Worm (Caenorhabditis elegans): Measurements from ENCODE around the gene F28A10.1.
"Not testable (repeated sequence)": the region's sequence is repeated elsewhere in the genome, so short reads cannot be mapped to it uniquely, and the experiment has no call there.

The F28A10.1 gene

DNA sequence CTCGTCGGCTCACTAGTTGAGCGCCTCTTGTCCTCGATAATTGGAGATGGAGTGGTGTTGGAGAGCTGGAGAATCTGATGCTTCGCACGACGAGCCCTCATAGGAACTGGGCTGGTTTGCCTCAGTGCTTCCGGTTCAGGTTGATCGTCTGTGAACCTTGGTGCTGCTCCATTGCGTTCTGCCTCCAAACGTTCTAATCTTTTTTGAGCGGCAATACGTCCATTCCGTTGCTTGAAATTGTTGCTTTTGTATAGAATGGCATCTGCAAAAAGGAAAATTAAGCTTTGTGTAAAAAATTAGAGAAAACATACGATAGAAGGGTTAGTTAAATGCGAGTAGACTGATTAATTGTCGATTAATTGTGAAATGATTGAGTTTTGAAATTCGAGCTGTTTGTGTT, 12.7 kb upstream of the F28A10.1 start, which contains the start of gene F46F5.5:
TSS of gene F46F5.5 (minus strand) at position 101 of the 400 bp plus-strand sequence.
- TF ChIP-seq nhr-11 (tag; optimal IDR thresholded peaks at IDR 0.05) (no peak), fos-1 (tag; optimal IDR thresholded peaks at IDR 0.05) (no peak), ceh-82 (tag; optimal IDR thresholded peaks at IDR 0.05) (no peak), zag-1 (tag; optimal IDR thresholded peaks at IDR 0.05) (no peak), nhr-237 (tag; optimal IDR thresholded peaks at IDR 0.05) (no peak), sem-4 (tag; optimal IDR thresholded peaks at IDR 0.05) (no peak), ceh-16 (tag; optimal IDR thresholded peaks at IDR 0.05) (no peak), sma-9 (GFP tag; optimal IDR thresholded peaks at IDR 0.05) (no peak), sma-9 (tag; optimal IDR thresholded peaks at IDR 0.05) (no peak), unc-55 (GFP tag; optimal IDR thresholded peaks at IDR 0.05) (no peak), ZK546.5 (tag; optimal IDR thresholded peaks at IDR 0.05) (no peak), snpc-4 (tag; optimal IDR thresholded peaks at IDR 0.05) (no peak), nhr-21 (tag; optimal IDR thresholded peaks at IDR 0.05) (no peak), mab-5 (tag; optimal IDR thresholded peaks at IDR 0.05) (no peak)

DNA sequence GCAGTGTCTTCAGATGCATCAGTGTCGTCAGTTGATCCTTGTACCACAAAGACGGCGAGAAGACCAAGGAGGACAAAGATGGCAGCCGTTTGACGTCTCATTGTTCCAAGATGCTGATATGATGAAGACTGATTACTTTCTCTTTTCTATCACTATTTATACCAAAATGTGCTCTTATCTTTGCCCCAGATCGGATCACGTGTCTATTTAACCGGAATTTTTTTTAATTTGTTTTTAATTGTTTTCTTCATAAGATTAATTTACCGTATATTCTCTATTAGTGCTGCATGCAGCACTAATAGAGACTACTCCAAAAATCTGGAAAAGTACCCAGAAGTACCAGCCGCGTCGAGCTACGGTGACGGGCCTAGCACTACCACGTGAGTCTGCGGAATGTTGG, 10.9 kb upstream of the F28A10.1 start, which contains the start of gene msrp-3:
TSS of gene msrp-3 (minus strand) at position 101 of the 400 bp plus-strand sequence.
- TF ChIP-seq ama-1 (optimal IDR thresholded peaks at IDR 0.05), result no peak
- no peak for TF ChIP-seq gmeb-1 (tag; optimal IDR thresholded peaks at IDR 0.05)
- no peak for TF ChIP-seq C34F6.9 (tag; optimal IDR thresholded peaks at IDR 0.05)
- no peak for TF ChIP-seq nhr-23 (tag; optimal IDR thresholded peaks at IDR 0.05)
- TF ChIP-seq lin-13 (GFP tag; optimal IDR thresholded peaks at IDR 0.05), result no peak
- no peak for TF ChIP-seq unc-55 (GFP tag; optimal IDR thresholded peaks at IDR 0.05)
- no peak for TF ChIP-seq ZK546.5 (tag; optimal IDR thresholded peaks at IDR 0.05)
- no peak for TF ChIP-seq F13H6.1 (tag; optimal IDR thresholded peaks at IDR 0.05)
- TF ChIP-seq sem-4 (tag; optimal IDR thresholded peaks at IDR 0.05), result no peak
- TF ChIP-seq peb-1 (tag; optimal IDR thresholded peaks at IDR 0.05), result no peak

DNA sequence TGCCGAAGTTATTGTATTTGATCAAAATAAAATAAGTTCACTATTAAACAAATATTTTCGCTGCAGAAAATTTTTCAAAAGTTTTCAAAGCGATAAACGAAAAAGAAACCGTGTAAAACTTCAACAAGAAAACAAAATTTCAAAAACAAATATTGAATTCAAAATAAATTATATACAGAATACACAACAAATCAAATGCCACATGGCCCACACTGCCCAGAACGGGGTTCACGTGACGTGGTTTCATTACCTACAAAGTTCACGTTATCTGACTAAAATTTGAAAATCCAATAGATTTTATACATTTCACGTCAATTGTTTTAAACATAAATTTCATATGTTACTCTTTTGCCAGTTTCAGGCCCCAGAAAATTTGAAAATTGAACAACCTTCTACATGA, 5.1 kb upstream of the F28A10.1 start, which contains the start of gene F46F5.7:
TSS of gene F46F5.7 (minus strand) at position 101 of the 400 bp plus-strand sequence.
- TF ChIP-seq alr-1 (tag; optimal IDR thresholded peaks at IDR 0.05) (no peak), sem-4 (tag; optimal IDR thresholded peaks at IDR 0.05) (no peak), lin-11 (tag; optimal IDR thresholded peaks at IDR 0.05) (no peak), R02D3.7 (tag; optimal IDR thresholded peaks at IDR 0.05) (no peak), F13H6.1 (tag; optimal IDR thresholded peaks at IDR 0.05) (no peak), unc-39 (tag; optimal IDR thresholded peaks at IDR 0.05) (no peak), nhr-21 (tag; optimal IDR thresholded peaks at IDR 0.05) (no peak), mab-5 (tag; optimal IDR thresholded peaks at IDR 0.05) (no peak), ZK546.5 (tag; optimal IDR thresholded peaks at IDR 0.05) (no peak), nhr-77 (tag; optimal IDR thresholded peaks at IDR 0.05) (no peak)

DNA sequence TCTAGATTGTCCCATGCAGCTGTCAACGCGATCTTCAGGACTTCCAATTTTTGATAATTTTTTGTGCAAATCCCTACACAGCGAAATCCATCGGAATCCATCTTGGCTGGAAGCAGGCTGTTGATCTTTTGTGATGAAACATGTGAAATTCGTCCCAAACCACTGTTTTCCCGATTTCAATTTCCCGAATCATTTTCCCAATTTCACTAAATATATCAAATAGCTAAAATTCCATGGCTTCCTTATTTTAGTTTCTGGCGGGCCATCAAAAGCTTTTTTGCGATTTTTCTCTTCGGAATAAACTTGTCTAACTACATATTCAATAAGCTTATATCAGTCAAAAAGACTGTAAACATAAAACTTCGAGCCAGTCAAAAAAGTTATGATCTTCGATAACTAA, 4.1 kb upstream of the F28A10.1 start, which contains the start of gene F46F5.8:
TSS of gene F46F5.8 (minus strand) at position 101 of the 400 bp plus-strand sequence.
- TF ChIP-seq nhr-10 (tag; optimal IDR thresholded peaks at IDR 0.05) (no peak), skn-1 (tag; optimal IDR thresholded peaks at IDR 0.05) (no peak), snpc-4 (tag; optimal IDR thresholded peaks at IDR 0.05) (no peak), nhr-25 (tag; optimal IDR thresholded peaks at IDR 0.05) (no peak), nhr-21 (tag; optimal IDR thresholded peaks at IDR 0.05) (no peak)

DNA sequence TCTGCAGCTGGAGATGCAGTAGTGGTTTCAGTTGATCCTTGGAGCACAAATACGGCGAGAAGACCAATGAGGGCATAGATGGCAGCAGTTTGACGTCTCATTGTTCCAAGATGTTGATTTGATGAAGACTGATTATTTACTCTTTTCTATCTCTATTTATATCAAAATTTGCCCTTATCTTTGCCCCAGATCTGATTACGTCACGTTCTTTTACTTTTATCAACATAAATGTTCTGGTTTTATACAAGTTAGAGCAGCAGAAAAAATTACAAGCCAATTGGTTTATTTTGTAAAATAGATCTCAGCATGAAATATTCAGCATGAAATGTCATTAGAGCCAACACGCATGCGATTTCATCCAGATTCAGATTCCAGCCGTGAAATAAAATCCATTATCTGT, 2.9 kb upstream of the F28A10.1 start, which contains the start of gene msrp-4:
TSS of gene msrp-4 (minus strand) at position 101 of the 400 bp plus-strand sequence.
- not testable (repeated sequence) for TF ChIP-seq peb-1, mab-5, lin-39 (tag; optimal IDR thresholded peaks at IDR 0.05)

DNA sequence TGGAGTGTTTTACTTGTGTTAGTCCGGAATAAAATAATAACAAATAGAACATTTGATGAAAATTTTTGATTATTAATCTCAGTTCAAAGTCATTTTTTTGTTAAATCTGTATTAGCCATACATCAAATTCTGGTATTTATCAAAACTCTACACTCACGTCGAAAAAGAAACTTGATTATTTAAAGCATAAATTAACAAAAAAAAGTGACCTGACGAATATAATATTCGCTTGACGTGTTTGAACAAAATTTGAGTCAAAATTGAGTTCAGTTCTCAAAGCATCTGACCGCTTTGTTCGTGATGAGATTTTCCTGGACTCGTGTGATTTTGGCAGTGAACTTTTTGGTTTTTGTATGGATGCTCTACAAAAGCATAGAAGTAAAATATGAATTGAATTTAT, 2.1 kb upstream of the F28A10.1 start, which contains the start of gene F46F5.10:
TSS of gene F46F5.10 (plus strand) at position 301 of the 400 bp plus-strand sequence.
- TF ChIP-seq nhr-77 (tag; optimal IDR thresholded peaks at IDR 0.05) (no peak), alr-1 (tag; optimal IDR thresholded peaks at IDR 0.05) (no peak), snpc-4 (tag; optimal IDR thresholded peaks at IDR 0.05) (no peak), nhr-23 (tag; optimal IDR thresholded peaks at IDR 0.05) (no peak), ztf-1 (GFP tag; conservative IDR thresholded peaks at IDR 0.05) (no peak), egl-27 (tag; optimal IDR thresholded peaks at IDR 0.05) (no peak), nhr-12 (tag; optimal IDR thresholded peaks at IDR 0.05) (no peak), nhr-10 (tag; optimal IDR thresholded peaks at IDR 0.05) (no peak), nhr-11 (tag; optimal IDR thresholded peaks at IDR 0.05) (no peak), ceh-16 (tag; optimal IDR thresholded peaks at IDR 0.05) (no peak), sma-9 (GFP tag; optimal IDR thresholded peaks at IDR 0.05) (no peak), sma-9 (tag; optimal IDR thresholded peaks at IDR 0.05) (no peak), mbf-1 (tag; optimal IDR thresholded peaks at IDR 0.05) (no peak)
